Worm (Caenorhabditis elegans) whole organism, early embryonic: ENCODE results near the gene syx-18.

Experiments
- B0310.2 ChIP-seq: sonication (generic microtip); optimal IDR thresholded peaks from 2 replicates; lab custom pipeline; 2016; ENCODE audit warnings: mild to moderate bottlenecking, missing genetic modification characterization, missing compliant biosample characterization
- F13C5.2 ChIP-seq: sonication (generic microtip); optimal IDR thresholded peaks from 2 replicates; lab custom pipeline; 2017; ENCODE audit warnings: mild to moderate bottlenecking, missing genetic modification characterization, inconsistent platforms, missing compliant biosample characterization
- aly-1 ChIP-seq: sonication (generic microtip); optimal IDR thresholded peaks from 2 replicates; lab custom pipeline; 2016; ENCODE audit warnings: missing genetic modification characterization, missing compliant biosample characterization
- ama-1 ChIP-seq: fragments of 150-350 bp; optimal IDR thresholded peaks from 2 replicates; lab custom pipeline; 2014
- ceh-13 ChIP-seq: fragments of 200-800 bp; sonication (Bioruptor generic); optimal IDR thresholded peaks from 2 replicates; lab custom pipeline; 2018; ENCODE audit warnings: mild to moderate bottlenecking, missing genetic modification characterization, missing compliant biosample characterization
- ceh-36 ChIP-seq: sonication (generic microtip); optimal IDR thresholded peaks from 2 replicates; lab custom pipeline; 2016; ENCODE audit warnings: missing genetic modification characterization, inconsistent platforms, missing compliant biosample characterization
- ets-7 ChIP-seq: sonication (generic microtip); optimal IDR thresholded peaks from 2 replicates; lab custom pipeline; 2016; ENCODE audit warnings: missing genotype, missing genetic modification characterization, missing compliant biosample characterization
- flt-1 ChIP-seq: fragments of 200-800 bp; sonication (Bioruptor generic); IDR thresholded peaks from 2 replicates; pipeline ENCODE4 v1.3.6; 2022; ENCODE audit warnings: missing genetic modification characterization, missing compliant biosample characterization
- hmbx-1 ChIP-seq: sonication (generic microtip); optimal IDR thresholded peaks from 2 replicates; lab custom pipeline; 2016; ENCODE audit warnings: mild to moderate bottlenecking, missing genetic modification characterization, missing compliant biosample characterization
- hmg-4 ChIP-seq: fragments of 200-800 bp; sonication (Bioruptor generic); optimal IDR thresholded peaks from 2 replicates; lab custom pipeline; 2018; ENCODE audit warnings: mild to moderate bottlenecking, missing genetic modification characterization, missing compliant biosample characterization
- hnd-1 ChIP-seq: sonication (generic microtip); optimal IDR thresholded peaks from 2 replicates; lab custom pipeline; 2016; ENCODE audit warnings: missing genetic modification characterization, missing compliant biosample characterization
- pes-1 ChIP-seq: fragments of 200-800 bp; sonication (Bioruptor generic); IDR thresholded peaks from 2 replicates; pipeline ENCODE4 v1.3.6; 2022; ENCODE audit warnings: missing genetic modification reagents, missing genetic modification characterization, missing compliant biosample characterization
- scrt-1 ChIP-seq: fragments of 200-800 bp; sonication (Bioruptor generic); IDR thresholded peaks from 2 replicates; pipeline ENCODE4 v1.3.6; 2022; ENCODE audit warnings: missing genetic modification characterization, missing compliant biosample characterization
- sea-1 ChIP-seq: fragments of 200-800 bp; sonication (Bioruptor generic); conservative IDR thresholded peaks from 2 replicates; pipeline ENCODE4 v1.3.6; 2022; ENCODE audit warnings: missing genetic modification characterization, missing compliant biosample characterization
- tbx-11 ChIP-seq: fragments of 200-800 bp; sonication (Bioruptor generic); IDR thresholded peaks from 2 replicates; pipeline ENCODE4 v1.3.6; 2022; ENCODE audit warnings: missing genetic modification characterization, missing compliant biosample characterization
- tbx-37 ChIP-seq: fragments of 200-800 bp; sonication (Bioruptor generic); conservative IDR thresholded peaks from 2 replicates; pipeline ENCODE4 v1.3.6; 2022; ENCODE audit warnings: missing genetic modification reagents, missing genetic modification characterization, missing compliant biosample characterization
- tra-4 ChIP-seq: sonication (generic microtip); optimal IDR thresholded peaks from 2 replicates; lab custom pipeline; 2017; ENCODE audit warnings: missing genetic modification characterization, missing compliant biosample characterization

Gene syx-18

DNA sequence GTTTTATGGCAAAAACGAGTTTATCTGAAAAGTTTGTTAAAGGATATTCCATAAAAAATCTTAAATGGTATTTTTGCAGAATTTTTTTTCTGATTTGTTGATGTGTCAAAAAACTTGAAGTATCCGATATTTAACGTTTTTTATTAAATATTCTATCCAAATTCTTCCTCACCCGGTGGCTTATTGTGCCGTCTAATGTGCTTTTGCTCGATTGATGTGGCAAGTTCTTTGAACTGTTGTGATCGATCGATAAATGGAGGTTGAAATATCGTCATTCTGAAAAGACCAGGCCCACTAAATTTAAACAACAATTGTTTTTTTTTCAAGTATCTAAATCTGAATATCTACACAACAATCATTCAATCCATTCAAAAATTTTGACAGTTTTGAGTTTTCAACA is at the start of gene syx-18:
Gene syx-18, minus strand, starts transcription at position 276 of the 400 bp plus-strand sequence.
- TF ChIP-seq B0310.2 (tag; lab: Kevin White, UChicago) (no peak), pes-1 (GFP tag; lab: Robert Waterston, UW) (no peak), tbx-11 (GFP tag; lab: Robert Waterston, UW) (no peak), tbx-37 (GFP tag; lab: Robert Waterston, UW) (no peak), ets-7 (tag; lab: Kevin White, UChicago) (no peak), aly-1 (tag; lab: Kevin White, UChicago) (no peak), ceh-13 (GFP tag; lab: Kevin White, UChicago) (no peak), hnd-1 (tag; lab: Kevin White, UChicago) (no peak), sea-1 (no peak), flt-1 (GFP tag; lab: Robert Waterston, UW) (no peak)

DNA sequence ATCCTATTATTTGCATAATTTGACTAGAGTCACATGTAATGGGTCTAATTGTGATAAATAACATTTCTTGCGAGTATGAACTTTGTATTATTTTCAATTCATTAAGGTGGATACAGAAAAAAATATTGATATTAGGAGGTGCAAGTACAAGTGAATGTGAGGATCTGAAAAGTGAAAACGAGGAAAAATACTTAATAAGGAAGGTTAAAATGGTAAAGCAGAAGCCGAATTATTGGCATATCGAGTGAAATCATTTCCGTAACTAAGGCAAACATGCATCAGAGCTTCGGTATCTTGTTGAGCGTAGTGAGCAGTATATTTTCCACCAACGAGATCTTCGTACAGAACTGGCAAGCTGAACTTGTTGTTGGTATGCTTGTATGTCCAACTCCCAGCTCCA is 49.2 kb upstream of the syx-18 start:
- TF ChIP-seq ets-7 (tag; lab: Kevin White, UChicago) (no peak), F13C5.2 (tag; lab: Kevin White, UChicago) (no peak), scrt-1 (GFP tag; lab: Robert Waterston, UW) (no peak), tra-4 (no peak), tbx-11 (GFP tag; lab: Robert Waterston, UW) (no peak), ceh-36 (no peak), ceh-13 (GFP tag; lab: Kevin White, UChicago) (no peak), flt-1 (GFP tag; lab: Robert Waterston, UW) (no peak), aly-1 (tag; lab: Kevin White, UChicago) (no peak), hnd-1 (tag; lab: Kevin White, UChicago) (no peak), sea-1 (no peak), hmbx-1 (tag; lab: Kevin White, UChicago) (no peak), pes-1 (GFP tag; lab: Robert Waterston, UW) (no peak), tbx-37 (GFP tag; lab: Robert Waterston, UW) (no peak)

DNA sequence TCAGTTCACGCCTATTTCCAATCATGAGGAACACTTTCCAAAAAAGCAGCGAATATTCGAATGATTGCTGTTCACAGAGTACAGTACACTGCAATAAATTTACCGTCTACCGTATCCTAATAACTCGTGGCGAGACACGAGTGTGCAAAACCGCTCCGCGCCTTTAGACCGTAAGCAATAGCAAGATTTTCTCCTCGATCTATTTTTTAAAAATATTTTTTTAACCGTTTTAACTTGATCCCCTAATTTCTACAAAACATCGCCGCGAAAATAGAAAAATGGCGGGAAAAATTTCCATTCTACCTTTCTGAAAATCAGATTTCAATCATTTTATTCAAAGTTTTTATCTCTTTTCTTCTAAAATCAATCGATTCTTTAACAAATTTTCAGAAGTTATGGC is 47.4 kb upstream of the syx-18 start, which contains the start of gene era-1:
Gene era-1, plus strand, starts transcription at position 366 of the 400 bp plus-strand sequence.
- TF ChIP-seq tbx-37 (GFP tag; lab: Robert Waterston, UW) (no peak), ama-1 (no peak), scrt-1 (GFP tag; lab: Robert Waterston, UW) (no peak), ets-7 (tag; lab: Kevin White, UChicago) (no peak), flt-1 (GFP tag; lab: Robert Waterston, UW) (no peak), hmbx-1 (tag; lab: Kevin White, UChicago) (no peak), tra-4 (no peak), F13C5.2 (tag; lab: Kevin White, UChicago) (no peak), ceh-36 (no peak), tbx-11 (GFP tag; lab: Robert Waterston, UW) (no peak), B0310.2 (tag; lab: Kevin White, UChicago) (no peak), ceh-13 (GFP tag; lab: Kevin White, UChicago) (no peak), pes-1 (GFP tag; lab: Robert Waterston, UW) (no peak), hmg-4 (no peak), aly-1 (tag; lab: Kevin White, UChicago) (no peak), sea-1 (no peak), hnd-1 (tag; lab: Kevin White, UChicago) (no peak)

DNA sequence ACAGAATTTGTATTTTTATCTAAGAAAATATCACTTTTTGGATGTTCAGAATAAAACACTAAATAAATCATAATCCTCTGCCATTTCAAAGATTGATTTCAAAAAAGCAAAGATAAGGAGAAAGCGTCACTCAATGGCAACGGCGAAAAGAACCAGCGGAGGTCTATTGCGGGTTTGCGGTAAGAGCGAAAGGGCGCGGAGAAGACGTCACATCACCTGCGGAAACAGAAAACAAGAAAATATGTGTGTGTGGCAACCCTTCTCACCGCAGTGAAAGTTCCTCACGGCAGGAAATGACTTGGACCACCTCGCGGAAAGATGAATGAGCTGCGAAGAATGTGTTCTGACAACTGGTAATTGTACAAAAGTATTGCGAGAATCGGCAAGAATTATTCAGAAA is 44.6 kb upstream of the syx-18 start:
- TF ChIP-seq ets-7 (tag; lab: Kevin White, UChicago) (no peak), tbx-11 (GFP tag; lab: Robert Waterston, UW) (no peak), ceh-36 (no peak), flt-1 (GFP tag; lab: Robert Waterston, UW) (no peak)

DNA sequence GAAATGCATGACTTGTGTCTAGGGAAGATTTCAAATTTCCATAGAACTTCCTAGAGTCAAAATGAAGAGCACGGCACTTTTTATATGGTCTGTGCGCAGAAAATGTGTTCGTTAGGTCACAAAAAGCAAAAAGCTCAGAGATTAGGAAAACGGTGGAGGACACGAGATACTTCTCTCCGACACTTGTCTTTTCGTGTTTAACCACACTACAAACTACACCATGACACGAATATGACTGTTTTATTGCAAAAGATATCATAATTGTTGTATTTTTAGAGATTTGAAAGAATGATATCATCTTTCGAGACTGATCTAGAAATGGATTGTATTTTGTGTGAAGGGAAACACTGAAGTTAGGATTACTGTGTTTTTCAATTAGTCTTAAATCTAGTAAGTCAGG is 43.8 kb upstream of the syx-18 start:
- no peak for TF ChIP-seq F13C5.2 (tag; lab: Kevin White, UChicago)
- no peak for TF ChIP-seq scrt-1 (GFP tag; lab: Robert Waterston, UW)
- TF ChIP-seq flt-1 (GFP tag; lab: Robert Waterston, UW): no peak
- no peak for TF ChIP-seq B0310.2 (tag; lab: Kevin White, UChicago)
- no peak for TF ChIP-seq sea-1
- no peak for TF ChIP-seq aly-1 (tag; lab: Kevin White, UChicago)
- TF ChIP-seq ceh-36: no peak
- TF ChIP-seq ets-7 (tag; lab: Kevin White, UChicago): no peak
- no peak for TF ChIP-seq ceh-13 (GFP tag; lab: Kevin White, UChicago)
- TF ChIP-seq hmg-4: no peak
- TF ChIP-seq ama-1: no peak
- TF ChIP-seq hnd-1 (tag; lab: Kevin White, UChicago): no peak
- no peak for TF ChIP-seq tra-4
- no peak for TF ChIP-seq hmbx-1 (tag; lab: Kevin White, UChicago)
- no peak for TF ChIP-seq tbx-37 (GFP tag; lab: Robert Waterston, UW)
- TF ChIP-seq pes-1 (GFP tag; lab: Robert Waterston, UW): no peak
- no peak for TF ChIP-seq tbx-11 (GFP tag; lab: Robert Waterston, UW)

DNA sequence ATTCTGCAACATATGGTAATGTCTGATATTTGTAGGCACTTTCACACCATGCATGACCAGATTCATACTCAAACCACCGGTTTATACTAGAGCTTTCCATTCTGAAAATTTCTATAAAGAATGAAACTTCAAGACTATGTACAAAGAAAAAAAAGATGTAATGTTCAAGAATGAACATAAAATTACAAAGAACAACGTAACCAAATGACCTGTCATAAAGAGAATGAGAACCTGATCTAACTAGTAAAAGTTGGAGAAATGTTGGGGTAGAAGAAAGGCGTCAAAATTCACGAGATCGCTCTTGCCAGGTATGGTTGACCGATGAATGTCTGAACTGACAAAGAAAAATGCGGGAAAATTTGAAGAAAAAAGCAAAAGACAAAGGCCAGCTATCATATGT is 42.3 kb upstream of the syx-18 start, which contains the start of gene W02F12.2:
Gene W02F12.2, minus strand, starts transcription at position 101 of the 400 bp plus-strand sequence.
- no peak for TF ChIP-seq F13C5.2 (tag; lab: Kevin White, UChicago)

DNA sequence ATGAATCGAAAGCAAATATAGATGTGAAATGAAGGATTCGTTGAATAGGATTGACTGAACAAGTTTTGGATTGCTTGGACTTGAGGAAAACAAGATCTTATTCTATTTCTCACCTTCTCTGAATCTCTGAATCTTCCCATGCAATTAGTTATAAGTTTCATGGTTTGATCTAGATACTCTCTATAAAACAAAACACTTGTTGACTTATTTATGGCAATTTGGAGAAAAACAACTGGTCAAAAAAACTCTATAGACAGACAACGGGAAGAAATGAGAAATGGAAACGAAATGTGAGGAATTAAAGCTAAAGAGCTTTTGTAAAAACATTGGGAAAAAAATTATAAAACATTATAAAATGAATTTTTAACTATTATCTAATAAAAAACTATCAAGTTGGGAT is 39.4 kb upstream of the syx-18 start, which contains the start of gene W02F12.8:
Gene W02F12.8, minus strand, starts transcription at position 101 of the 400 bp plus-strand sequence.
- TF ChIP-seq hmg-4 (no peak), tbx-11 (GFP tag; lab: Robert Waterston, UW) (no peak), F13C5.2 (tag; lab: Kevin White, UChicago) (no peak), flt-1 (GFP tag; lab: Robert Waterston, UW) (no peak), ceh-36 (no peak), aly-1 (tag; lab: Kevin White, UChicago) (no peak), ceh-13 (GFP tag; lab: Kevin White, UChicago) (no peak), B0310.2 (tag; lab: Kevin White, UChicago) (no peak), ama-1 (no peak), pes-1 (GFP tag; lab: Robert Waterston, UW) (no peak), hnd-1 (tag; lab: Kevin White, UChicago) (no peak), tbx-37 (GFP tag; lab: Robert Waterston, UW) (no peak), sea-1 (no peak), scrt-1 (GFP tag; lab: Robert Waterston, UW) (no peak), tra-4 (no peak), ets-7 (tag; lab: Kevin White, UChicago) (no peak), hmbx-1 (tag; lab: Kevin White, UChicago) (no peak)
